Fruit fly (Drosophila melanogaster): Measurements from ENCODE around the gene CG42661.

DNA sequence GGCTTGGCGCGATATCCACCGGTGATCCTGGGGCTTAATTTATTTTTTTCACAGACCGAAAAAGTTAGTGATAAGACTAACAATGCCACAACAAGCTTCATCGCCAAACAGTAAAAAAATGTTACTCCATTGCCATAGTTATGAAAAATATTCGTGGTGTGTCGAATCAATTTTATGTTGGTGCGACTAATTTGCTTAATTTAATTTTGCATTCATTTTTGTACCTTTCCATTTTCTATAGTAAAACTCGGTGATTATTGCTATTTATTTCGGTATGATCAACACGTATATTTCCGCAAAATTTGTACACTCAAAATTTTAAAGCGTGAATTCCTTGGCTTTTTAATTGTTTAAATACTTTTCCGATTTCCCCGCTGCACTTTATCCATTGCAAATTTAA lies 24.7 kb upstream of the CG42661 start, which contains the start of gene sphinx2:
- TF ChIP-seq pan (optimal IDR thresholded peaks at IDR 0.05) (no peak), CG8478 (optimal IDR thresholded peaks at IDR 0.05) (no peak), Dll (optimal IDR thresholded peaks at IDR 0.05) (no peak), psq (optimal IDR thresholded peaks at IDR 0.05) (no peak)

All from whole organism.